Worm (Caenorhabditis elegans) whole organism, L4/young adult: ENCODE data around the gene F46C5.2.

ENCODE experiments used
- W03F9.2 ChIP-seq: fragments of 150-350 bp; optimal IDR thresholded peaks from 2 replicates; lab custom pipeline; 2014; ENCODE audit warnings: missing biosample characterization, missing genetic modification characterization
- him-1 ChIP-seq: sonication (generic microtip); optimal IDR thresholded peaks from 2 replicates; lab custom pipeline; 2016; ENCODE audit warnings: missing genotype, missing genetic modification reagents, missing genetic modification characterization, missing compliant biosample characterization

ce11 chrII:8800830-8801229, 28.3 kb downstream of the F46C5.2 start, which contains the start of gene appg-2:
- TF ChIP-seq him-1 (no peak), W03F9.2 (no peak)
